Worm (Caenorhabditis elegans) whole organism, L4/young adult: Measurements from ENCODE around the gene lips-3.

Source experiments
- W03F9.2 ChIP-seq: fragments of 150-350 bp; optimal IDR thresholded peaks from 2 replicates; lab custom pipeline; 2014; ENCODE audit warnings: missing biosample characterization, missing genetic modification characterization
- dao-5 ChIP-seq: sonication (generic microtip); optimal IDR thresholded peaks from 2 replicates; lab custom pipeline; 2016; ENCODE audit warnings: missing genotype, missing genetic modification characterization, moderate library complexity, missing compliant biosample characterization
- him-1 ChIP-seq: sonication (generic microtip); optimal IDR thresholded peaks from 2 replicates; lab custom pipeline; 2016; ENCODE audit warnings: missing genotype, missing genetic modification reagents, missing genetic modification characterization, missing compliant biosample characterization

Gene lips-3

DNA sequence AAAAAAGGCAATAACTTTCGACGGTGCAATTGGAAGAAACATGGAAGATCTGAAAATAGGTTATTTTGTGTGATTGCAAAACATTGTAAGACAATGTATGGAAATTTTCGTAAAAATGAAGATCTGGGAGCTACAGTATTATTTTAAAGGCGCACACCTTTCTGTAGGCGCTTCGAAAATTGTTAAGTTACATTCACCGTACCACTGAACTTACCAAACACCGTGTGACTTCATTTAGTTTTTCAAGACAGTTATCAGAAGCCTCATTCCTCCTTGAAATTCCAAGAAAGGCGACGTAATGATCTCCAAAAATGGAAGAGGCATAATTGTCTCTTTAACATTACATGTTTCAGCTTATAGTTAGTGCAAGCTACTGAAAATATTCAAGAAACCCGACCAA, 37.6 kb downstream of the lips-3 start:
- TF ChIP-seq dao-5 (no peak), W03F9.2 (no peak), him-1 (tag; lab: Kevin White, UChicago) (no peak)

ce11 chrIII:4655402-4655801, 39.1 kb downstream of the lips-3 start, which contains the start of gene T23F11.2:
Gene T23F11.2, minus strand, starts transcription at chrIII:4655502.
- TF ChIP-seq him-1 (tag; lab: Kevin White, UChicago) (no peak), dao-5 (no peak), W03F9.2 (no peak)

DNA sequence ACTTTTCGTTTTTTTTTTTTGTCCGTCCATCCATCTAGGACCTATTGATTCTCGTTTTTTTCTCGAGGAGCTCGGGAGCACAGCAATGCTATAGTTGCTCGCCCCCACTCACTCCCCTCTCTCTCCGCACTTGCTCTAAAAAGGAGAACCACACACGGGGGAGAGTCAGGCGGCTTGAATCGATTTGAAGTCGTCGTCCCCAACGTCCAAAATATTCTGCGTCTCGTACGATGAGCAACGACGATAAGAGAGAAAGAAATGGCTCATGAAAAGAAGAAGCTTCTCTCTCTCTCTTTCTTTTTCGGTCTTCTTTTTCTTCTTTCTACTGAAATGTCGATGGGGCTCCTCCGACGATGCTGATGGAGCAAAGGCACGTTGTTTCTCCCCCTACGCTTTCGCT, 40.1 kb downstream of the lips-3 start:
- no peak for TF ChIP-seq dao-5
- TF ChIP-seq him-1 (tag; lab: Kevin White, UChicago) = peak; percentile 91
- no peak for TF ChIP-seq W03F9.2

DNA sequence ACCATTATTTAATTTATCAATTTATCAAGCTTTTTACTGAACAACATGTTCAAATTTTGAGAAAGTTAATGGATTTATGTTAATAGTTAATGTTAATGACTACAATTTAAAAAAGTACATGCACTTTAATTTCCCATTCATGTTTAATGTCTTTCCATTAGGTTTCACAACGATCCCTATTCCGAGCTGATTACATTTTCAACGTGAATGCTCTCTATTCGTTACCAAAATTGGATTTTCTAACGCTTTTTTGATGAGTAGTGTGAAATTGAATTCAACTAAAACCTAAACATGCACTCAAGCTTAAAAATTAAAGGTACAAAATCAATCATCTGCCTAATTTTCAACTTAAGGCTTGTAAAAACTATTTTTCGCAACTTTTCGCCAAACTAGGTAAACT, 41.1 kb downstream of the lips-3 start:
- TF ChIP-seq him-1 (tag; lab: Kevin White, UChicago) = no peak
- TF ChIP-seq dao-5 = no peak
- TF ChIP-seq W03F9.2 = no peak

ce11 chrIII:4658384-4658844, 42.1 kb downstream of the lips-3 start, which contains the start of gene cdka-1:
Gene cdka-1, plus strand, starts transcription at chrIII:4658794.
- no peak for TF ChIP-seq dao-5
- peak; percentile 29 for TF ChIP-seq him-1 (tag; lab: Kevin White, UChicago)
- no peak for TF ChIP-seq W03F9.2

- TF ChIP-seq him-1 (tag; lab: Kevin White, UChicago) (no peak), W03F9.2 (no peak), dao-5 (no peak)
Measured at ce11 chrIII:4659426-4659825, 43.1 kb downstream of the lips-3 start.

DNA sequence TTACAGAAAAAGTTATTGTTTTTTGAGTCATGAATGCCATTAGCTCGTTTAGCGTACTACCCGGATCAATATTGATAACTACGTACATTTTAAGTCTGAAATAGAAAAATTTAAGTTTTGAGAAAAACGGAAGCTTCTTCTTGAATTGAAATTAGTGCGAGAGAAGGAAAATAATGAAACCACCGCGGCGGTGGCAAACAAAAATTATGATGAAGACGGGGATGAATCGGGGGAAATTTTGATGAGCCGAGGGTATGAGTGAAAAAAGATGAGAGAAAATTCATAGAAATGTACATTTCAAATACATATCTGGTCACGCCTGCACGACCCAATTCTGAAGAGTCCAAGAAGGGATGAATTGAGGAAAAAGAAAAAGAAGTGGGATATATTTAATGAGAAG, 48.9 kb downstream of the lips-3 start, which contains the start of gene T23F11.4:
Gene T23F11.4, minus strand, starts transcription at position 101 of the 400 bp plus-strand sequence.
- TF ChIP-seq W03F9.2 (no peak), him-1 (tag; lab: Kevin White, UChicago) (no peak)

DNA sequence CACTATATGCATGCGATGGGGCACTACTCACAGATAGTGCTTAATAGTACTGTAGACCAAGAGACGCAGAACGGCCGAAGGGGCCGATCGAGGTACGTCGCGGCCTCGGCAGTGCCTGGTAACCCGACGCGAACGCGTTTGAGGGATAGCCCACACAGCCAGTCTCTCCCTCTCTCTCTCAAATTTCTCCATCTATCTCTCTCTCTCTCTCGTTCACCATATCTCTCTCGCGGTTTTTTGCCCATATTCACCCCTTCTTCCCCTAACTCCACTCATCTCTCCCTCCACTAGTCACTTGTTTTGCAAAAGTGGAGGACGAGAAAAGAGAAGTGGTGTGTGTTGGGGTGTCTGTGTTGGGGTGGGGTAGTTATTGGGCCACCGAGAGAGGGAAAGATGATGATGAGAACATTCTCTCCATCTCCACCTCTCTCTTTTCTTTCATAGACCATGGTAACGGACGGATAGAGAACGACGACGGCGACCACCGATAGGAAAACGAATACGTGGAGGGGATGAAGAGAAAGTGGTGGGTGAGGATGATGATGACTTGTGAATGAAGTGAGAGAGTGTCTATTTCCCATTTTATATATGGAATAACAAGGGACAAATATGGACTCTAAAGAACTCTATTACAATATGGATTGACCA, 50.5 kb downstream of the lips-3 start:
- TF ChIP-seq dao-5 = no peak
- no peak for TF ChIP-seq W03F9.2
- TF ChIP-seq him-1 (tag; lab: Kevin White, UChicago) = peak; percentile 8

DNA sequence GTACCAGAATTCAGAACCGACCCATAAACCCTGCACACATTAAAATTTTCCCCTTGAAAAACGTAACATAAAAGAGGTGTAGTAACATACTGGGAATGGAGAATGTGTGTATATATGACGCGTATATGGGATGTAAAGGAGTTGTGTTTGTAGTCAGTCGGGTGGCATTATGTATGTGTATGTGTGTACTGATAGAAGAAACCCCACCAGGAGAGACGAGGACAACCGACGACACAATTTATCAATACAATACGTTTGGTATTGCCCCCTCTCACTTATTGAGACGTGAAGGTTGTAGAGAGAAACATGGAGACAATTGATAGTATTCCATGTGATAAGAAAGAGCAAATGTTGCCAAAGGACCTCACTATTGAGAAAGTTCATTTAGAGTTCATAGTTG, 51.7 kb downstream of the lips-3 start:
- TF ChIP-seq him-1 (tag; lab: Kevin White, UChicago) = no peak
- TF ChIP-seq dao-5 = no peak
- TF ChIP-seq W03F9.2 = no peak
